Worm (Caenorhabditis elegans): Measurements from ENCODE around the gene Y49F6B.9.

Y49F6B.9 gene

DNA sequence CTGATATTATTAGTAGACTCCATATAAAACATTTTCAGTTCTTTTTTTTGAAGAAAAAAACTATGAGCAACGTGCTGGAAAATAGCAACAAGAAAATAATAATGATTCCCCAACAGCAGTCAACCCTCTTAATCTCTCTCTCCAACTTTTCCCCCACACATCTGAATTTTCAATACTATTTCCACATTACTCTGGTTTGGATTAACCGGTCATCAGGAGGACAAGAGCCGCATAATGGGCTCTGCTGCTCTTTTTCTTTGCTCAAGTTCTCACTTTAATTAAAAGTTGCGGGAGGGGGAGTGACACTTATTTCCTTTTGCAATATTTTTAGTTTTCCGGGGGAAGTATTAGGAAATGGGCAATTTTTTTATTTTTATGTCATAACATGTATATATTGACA is 28.3 kb upstream of the Y49F6B.9 start:
- TF ChIP-seq mep-1 (tag; optimal IDR thresholded peaks at IDR 0.05) (no peak), pha-4 (tag; optimal IDR thresholded peaks at IDR 0.05) (no peak), cnd-1 (tag; optimal IDR thresholded peaks at IDR 0.05) (no peak), elt-1 (tag; optimal IDR thresholded peaks at IDR 0.05; ENCODE audit: borderline replicate concordance, insufficient read depth) (no peak), elt-3 (tag; optimal IDR thresholded peaks at IDR 0.05) (no peak), lsy-2 (tag; optimal IDR thresholded peaks at IDR 0.05) (no peak), drap-1 (GFP tag; optimal IDR thresholded peaks at IDR 0.05) (no peak), M03D4.4 (tag; optimal IDR thresholded peaks at IDR 0.05) (no peak), lin-32 (GFP tag; optimal IDR thresholded peaks at IDR 0.05) (no peak), blmp-1 (tag; optimal IDR thresholded peaks at IDR 0.05) (no peak), nhr-28 (tag; optimal IDR thresholded peaks at IDR 0.05) (no peak), sem-2 (GFP tag; optimal IDR thresholded peaks at IDR 0.05) (no peak)

DNA sequence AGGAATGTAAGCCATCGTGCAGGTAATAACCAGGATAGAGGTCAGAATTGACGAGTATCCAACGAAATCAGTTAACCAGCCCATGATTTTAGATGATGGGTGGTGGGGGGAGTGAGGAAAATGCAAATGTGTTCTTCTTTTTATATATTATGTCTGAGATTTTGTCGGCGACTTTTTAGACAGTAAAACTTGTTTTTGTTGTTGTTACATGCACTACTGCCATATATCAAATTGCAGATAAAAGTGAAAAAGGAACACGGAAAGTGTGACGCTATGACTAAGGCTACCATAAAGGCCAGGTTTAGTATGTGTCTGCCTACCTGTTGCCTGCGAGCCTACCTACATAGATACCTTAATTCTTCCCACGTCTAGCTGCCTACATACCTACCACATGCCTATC is 24.9 kb upstream of the Y49F6B.9 start, which contains the start of gene col-72:
Gene col-72 (minus strand): TSS at position 101 of the 400 bp plus-strand sequence.
- TF ChIP-seq M03D4.4 (tag; optimal IDR thresholded peaks at IDR 0.05) (no peak), ces-1 (GFP tag; optimal IDR thresholded peaks at IDR 0.05) (no peak), ztf-11 (tag; optimal IDR thresholded peaks at IDR 0.05) (no peak), cnd-1 (tag; optimal IDR thresholded peaks at IDR 0.05) (no peak), nhr-28 (tag; optimal IDR thresholded peaks at IDR 0.05) (no peak), flh-1 (GFP tag; optimal IDR thresholded peaks at IDR 0.05) (no peak), elt-1 (tag; optimal IDR thresholded peaks at IDR 0.05; ENCODE audit: borderline replicate concordance, insufficient read depth) (no peak), lsy-2 (tag; optimal IDR thresholded peaks at IDR 0.05) (no peak), mep-1 (tag; optimal IDR thresholded peaks at IDR 0.05) (no peak), drap-1 (GFP tag; optimal IDR thresholded peaks at IDR 0.05) (no peak), unc-39 (tag; optimal IDR thresholded peaks at IDR 0.05) (no peak), lin-32 (GFP tag; optimal IDR thresholded peaks at IDR 0.05) (no peak), pha-4 (tag; optimal IDR thresholded peaks at IDR 0.05) (no peak), nhr-12 (tag; optimal IDR thresholded peaks at IDR 0.05) (no peak), mab-5 (tag; optimal IDR thresholded peaks at IDR 0.05) (no peak), mls-2 (tag; optimal IDR thresholded peaks at IDR 0.05) (no peak), unc-120 (tag; optimal IDR thresholded peaks at IDR 0.05; ENCODE audit: poor library complexity, severe bottlenecking) (no peak), ham-2 (GFP tag; optimal IDR thresholded peaks at IDR 0.05) (no peak)

DNA sequence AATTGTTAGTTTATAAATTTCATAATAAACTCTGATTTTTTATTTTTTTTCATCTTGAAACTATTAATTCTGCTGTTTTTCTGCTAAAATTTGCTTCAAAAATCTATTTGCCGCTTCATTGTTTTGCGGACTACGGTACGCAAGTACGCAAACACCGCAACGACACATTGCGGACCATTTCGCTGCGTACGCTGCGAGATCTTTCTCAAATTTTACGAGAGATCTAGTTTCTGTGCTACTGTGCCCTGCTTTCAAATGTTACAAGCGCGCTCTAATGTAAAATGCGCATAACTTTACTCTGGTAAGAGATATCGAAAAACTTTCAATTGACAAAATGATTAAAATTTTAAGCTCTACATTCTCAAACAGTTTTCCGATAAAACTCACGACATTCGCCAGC is 24.4 kb upstream of the Y49F6B.9 start:
- TF ChIP-seq mep-1 (tag; optimal IDR thresholded peaks at IDR 0.05) (peak; percentile 70), ham-2 (GFP tag; optimal IDR thresholded peaks at IDR 0.05) (peak; percentile 20), lsy-2 (tag; optimal IDR thresholded peaks at IDR 0.05) (peak; percentile 93), nhr-237 (tag; optimal IDR thresholded peaks at IDR 0.05) (peak; percentile 64), ces-1 (GFP tag; optimal IDR thresholded peaks at IDR 0.05) (peak; percentile 21)

DNA sequence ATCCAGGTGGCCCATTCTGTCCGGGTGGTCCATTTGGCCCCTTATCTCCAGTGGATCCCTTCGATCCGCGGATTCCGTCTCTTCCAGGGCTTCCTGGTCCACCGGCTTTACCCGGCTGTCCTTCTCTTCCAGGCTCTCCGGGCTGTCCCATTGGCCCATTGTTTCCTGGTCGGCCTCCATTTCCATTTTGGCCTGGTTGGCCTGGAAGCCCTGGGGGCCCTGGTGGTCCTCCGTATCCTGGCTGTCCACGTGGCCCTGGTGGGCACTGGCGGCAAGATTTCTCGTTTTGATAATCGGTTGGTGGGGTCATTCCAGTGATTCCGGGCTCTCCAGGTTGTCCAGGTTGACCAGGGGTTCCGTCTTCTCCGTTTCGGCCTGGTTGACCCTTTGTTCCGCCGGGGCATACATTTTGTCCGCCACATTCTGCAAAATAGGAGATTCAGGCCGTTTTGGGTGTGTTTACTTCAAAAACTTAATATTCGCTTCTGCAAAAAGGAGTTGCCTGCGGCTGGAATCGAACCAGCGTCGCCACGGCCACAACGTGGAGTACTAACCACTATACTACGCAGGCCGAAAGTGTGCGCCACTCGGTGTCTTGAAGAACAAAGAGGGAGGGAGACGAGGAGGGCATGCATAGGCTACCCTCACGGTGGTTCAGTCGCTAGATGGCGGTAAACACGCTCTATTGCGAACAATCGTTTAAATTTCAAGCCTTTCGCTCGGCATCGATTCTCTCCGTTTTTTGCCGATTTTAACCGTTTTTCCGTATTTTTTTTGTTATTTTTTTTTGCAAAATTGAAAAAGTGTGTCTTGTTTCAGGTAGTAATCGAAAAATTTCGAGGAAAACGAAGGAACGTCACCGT is 22.0 kb upstream of the Y49F6B.9 start, which contains the start of gene W09G10.9:
Gene W09G10.9 (plus strand): TSS at position 813 of the 863 bp plus-strand sequence.
- no peak for TF ChIP-seq elt-1 (tag; optimal IDR thresholded peaks at IDR 0.05; ENCODE audit: borderline replicate concordance, insufficient read depth)
- peak; percentile 34 for TF ChIP-seq lsy-2 (tag; optimal IDR thresholded peaks at IDR 0.05)
- peak; percentile 70 for TF ChIP-seq bed-3 (GFP tag; optimal IDR thresholded peaks at IDR 0.05)
- no peak for TF ChIP-seq nhr-76 (tag; optimal IDR thresholded peaks at IDR 0.05)
- TF ChIP-seq zip-8 (tag; optimal IDR thresholded peaks at IDR 0.05): no peak
- TF ChIP-seq ceh-43 (GFP tag; optimal IDR thresholded peaks at IDR 0.05): peak; percentile 79
- peak; percentile 28 for TF ChIP-seq lin-13 (tag; optimal IDR thresholded peaks at IDR 0.05)
- TF ChIP-seq nhr-2 (tag; optimal IDR thresholded peaks at IDR 0.05): no peak
- TF ChIP-seq mab-5 (tag; optimal IDR thresholded peaks at IDR 0.05): no peak
- TF ChIP-seq ces-1 (GFP tag; optimal IDR thresholded peaks at IDR 0.05): peak; percentile 29
- no peak for TF ChIP-seq snpc-4 (tag; optimal IDR thresholded peaks at IDR 0.05)
- TF ChIP-seq unc-39 (tag; optimal IDR thresholded peaks at IDR 0.05): no peak
- TF ChIP-seq M03D4.4 (tag; optimal IDR thresholded peaks at IDR 0.05): peak; percentile 89
- peak; percentile 33 for TF ChIP-seq ztf-11 (tag; optimal IDR thresholded peaks at IDR 0.05)
- peak; percentile 85 for TF ChIP-seq cnd-1 (tag; optimal IDR thresholded peaks at IDR 0.05)
- peak; percentile 94 for TF ChIP-seq sptf-1 (tag; optimal IDR thresholded peaks at IDR 0.05)
- no peak for TF ChIP-seq pha-4 (tag; optimal IDR thresholded peaks at IDR 0.05)
- peak; percentile 80 for TF ChIP-seq ham-2 (GFP tag; optimal IDR thresholded peaks at IDR 0.05)
- TF ChIP-seq blmp-1 (tag; optimal IDR thresholded peaks at IDR 0.05): no peak
- TF ChIP-seq drap-1 (GFP tag; optimal IDR thresholded peaks at IDR 0.05): peak; percentile 85
- TF ChIP-seq tbx-8 (GFP tag; optimal IDR thresholded peaks at IDR 0.05): peak; percentile 51
- TF ChIP-seq mep-1 (tag; optimal IDR thresholded peaks at IDR 0.05): peak; percentile 30
- no peak for TF ChIP-seq elt-3 (tag; optimal IDR thresholded peaks at IDR 0.05)
- peak; percentile 1 for TF ChIP-seq nhr-28 (tag; optimal IDR thresholded peaks at IDR 0.05)
- TF ChIP-seq nhr-237 (tag; optimal IDR thresholded peaks at IDR 0.05): peak; percentile 41
- TF ChIP-seq ceh-39 (tag; optimal IDR thresholded peaks at IDR 0.05): no peak
- TF ChIP-seq unc-120 (tag; optimal IDR thresholded peaks at IDR 0.05; ENCODE audit: poor library complexity, severe bottlenecking): peak; percentile 70
- peak; percentile 72 for TF ChIP-seq lin-32 (GFP tag; optimal IDR thresholded peaks at IDR 0.05)
- no peak for TF ChIP-seq unc-62 (GFP tag; optimal IDR thresholded peaks at IDR 0.05)
- peak; percentile 70 for TF ChIP-seq sem-2 (GFP tag; optimal IDR thresholded peaks at IDR 0.05)
- peak; percentile 48 for TF ChIP-seq flh-1 (GFP tag; optimal IDR thresholded peaks at IDR 0.05)
- TF ChIP-seq ceh-83 (GFP tag; optimal IDR thresholded peaks at IDR 0.05): peak; percentile 91
- TF ChIP-seq mls-2 (tag; optimal IDR thresholded peaks at IDR 0.05): peak; percentile 91
- no peak for TF ChIP-seq nhr-12 (tag; optimal IDR thresholded peaks at IDR 0.05)
- peak; percentile 50 for TF ChIP-seq hlh-1 (tag; optimal IDR thresholded peaks at IDR 0.05)
